Fruit fly (Drosophila melanogaster) whole organism, pupa: ENCODE data around the gene CG6961.
A peak's percentile ranks its signal among the peaks of the same experiment; 100 is the strongest.

Experiments
- CG10348 ChIP-seq: fragments of 200-800 bp; sonication (Bioruptor generic); IDR thresholded peaks from 2 replicates; pipeline ENCODE4 v1.3.6; 2022; ENCODE audit warnings: missing biosample characterization, missing genetic modification characterization
- CG12605 ChIP-seq: fragments of 200-800 bp; sonication (Bioruptor generic); IDR thresholded peaks from 2 replicates; pipeline ENCODE4 v1.3.6; 2022; ENCODE audit warnings: missing biosample characterization, missing genetic modification characterization
- CG13204 ChIP-seq: fragments of 200-800 bp; sonication (Bioruptor generic); optimal IDR thresholded peaks from 2 replicates; lab custom pipeline; 2018; ENCODE audit warnings: missing biosample characterization, mild to moderate bottlenecking, missing genetic modification characterization, moderate library complexity
- CG14655 ChIP-seq: fragments of 200-800 bp; sonication (Bioruptor generic); optimal IDR thresholded peaks from 3 replicates; lab custom pipeline; 2017; ENCODE audit warnings: mild to moderate bottlenecking, missing biosample characterization, missing genetic modification reagents, missing genetic modification characterization
- CG15710 ChIP-seq: fragments of 200-800 bp; sonication (Bioruptor generic); optimal IDR thresholded peaks from 2 replicates; lab custom pipeline; 2018; ENCODE audit warnings: missing biosample characterization, mild to moderate bottlenecking, missing genetic modification characterization, moderate library complexity
- CG17806 ChIP-seq: fragments of 200-800 bp; sonication (Bioruptor generic); optimal IDR thresholded peaks from 2 replicates; lab custom pipeline; 2018; ENCODE audit warnings: missing biosample characterization, mild to moderate bottlenecking, missing genetic modification characterization, moderate library complexity
- CG32121 ChIP-seq: fragments of 200-800 bp; sonication (Bioruptor generic); IDR thresholded peaks from 2 replicates; pipeline ENCODE4 v1.3.6; 2022; ENCODE audit warnings: missing biosample characterization, missing genetic modification characterization
- CG34367 ChIP-seq: fragments of 200-800 bp; sonication (Bioruptor generic); optimal IDR thresholded peaks from 2 replicates; lab custom pipeline; 2018; ENCODE audit warnings: missing biosample characterization, mild to moderate bottlenecking, missing genetic modification characterization
- CG4496 ChIP-seq: fragments of 200-800 bp; sonication (Bioruptor generic); IDR thresholded peaks from 3 replicates; pipeline ENCODE4 v1.3.6; 2022; ENCODE audit warnings: missing biosample characterization, missing genetic modification characterization
- CG8159 ChIP-seq: fragments of 200-800 bp; sonication (Bioruptor generic); optimal IDR thresholded peaks from 3 replicates; lab custom pipeline; 2018; ENCODE audit warnings: missing biosample characterization, mild to moderate bottlenecking, missing genetic modification characterization, moderate library complexity
- CG8301 ChIP-seq: fragments of 200-800 bp; sonication (Bioruptor generic); optimal IDR thresholded peaks from 2 replicates; lab custom pipeline; 2018; ENCODE audit warnings: missing biosample characterization, mild to moderate bottlenecking, missing genetic modification characterization
- CG9948 ChIP-seq: fragments of 200-800 bp; sonication (Bioruptor generic); optimal IDR thresholded peaks from 2 replicates; lab custom pipeline; 2018; ENCODE audit warnings: missing biosample characterization, mild to moderate bottlenecking, missing genetic modification characterization, moderate library complexity
- D1 ChIP-seq: fragments of 200-800 bp; sonication (Bioruptor generic); optimal IDR thresholded peaks from 2 replicates; lab custom pipeline; 2018; ENCODE audit warnings: missing biosample characterization, mild to moderate bottlenecking, missing genetic modification characterization, moderate library complexity
- EcR ChIP-seq: fragments of 200-800 bp; sonication (Bioruptor generic); optimal IDR thresholded peaks from 3 replicates; lab custom pipeline; 2019; ENCODE audit warnings: missing biosample characterization, missing genetic modification characterization, mild to moderate bottlenecking, moderate library complexity, missing genetic modification reagents
- Ets98B ChIP-seq: fragments of 200-800 bp; sonication (Bioruptor generic); IDR thresholded peaks from 2 replicates; pipeline ENCODE4 v1.3.6; 2022; ENCODE audit warnings: missing biosample characterization, missing genetic modification characterization
- Pif1A ChIP-seq: fragments of 200-800 bp; sonication (Bioruptor generic); optimal IDR thresholded peaks from 3 replicates; lab custom pipeline; 2016; ENCODE audit warnings: missing biosample characterization, missing genetic modification characterization
- Pif1B ChIP-seq: fragments of 200-800 bp; sonication (Bioruptor generic); optimal IDR thresholded peaks from 3 replicates; lab custom pipeline; 2016; ENCODE audit warnings: missing biosample characterization, missing genetic modification characterization
- Snoo ChIP-seq: fragments of 200-800 bp; sonication (Bioruptor generic); optimal IDR thresholded peaks from 3 replicates; lab custom pipeline; 2017; ENCODE audit warnings: missing biosample characterization, mild to moderate bottlenecking, missing genetic modification characterization, inconsistent platforms
- fd96Ca ChIP-seq: fragments of 200-800 bp; sonication (Bioruptor generic); IDR thresholded peaks from 3 replicates; pipeline ENCODE4 v1.3.6; 2022; ENCODE audit warnings: missing biosample characterization, missing genetic modification characterization
- gl ChIP-seq: fragments of 200-800 bp; sonication (Bioruptor generic); optimal IDR thresholded peaks from 2 replicates; lab custom pipeline; 2018; ENCODE audit warnings: missing biosample characterization, mild to moderate bottlenecking, missing genetic modification characterization
- rn ChIP-seq: fragments of 200-800 bp; sonication (Bioruptor generic); IDR thresholded peaks from 2 replicates; pipeline ENCODE4 v1.3.6; 2022; ENCODE audit warnings: missing biosample characterization, missing genetic modification characterization

The CG6961 gene

dm6 chrX:18776976-18777925 is 10.8 kb downstream of the CG6961 start:
- TF ChIP-seq fd96Ca (GFP tag; lab: Robert Waterston, UW): peak; percentile 48; the same call in 1 of the 3 replicates
- peak; percentile 54 for TF ChIP-seq CG4496
- no peak for TF ChIP-seq D1 (tag; lab: Kevin White, UChicago)
- peak; percentile 19; the same call in 1 of the 2 replicates for TF ChIP-seq Ets98B (GFP tag; lab: Robert Waterston, UW)
- peak; percentile 68 for TF ChIP-seq CG13204
- peak; percentile 32 for TF ChIP-seq Snoo (tag; lab: Kevin White, UChicago)
- no peak for TF ChIP-seq CG8159 (tag; lab: Kevin White, UChicago)
- TF ChIP-seq gl (tag; lab: Kevin White, UChicago): no peak
- TF ChIP-seq CG9948 (tag; lab: Kevin White, UChicago): no peak
- TF ChIP-seq CG8301: no peak
- peak; percentile 37; the same call in 1 of the 2 replicates for TF ChIP-seq CG12605
- peak; percentile 41 for TF ChIP-seq Pif1B (GFP tag; lab: Kevin White, UChicago)
- TF ChIP-seq CG17806 (tag; lab: Kevin White, UChicago): no peak
- peak; percentile 44; the same call in 1 of the 2 replicates for TF ChIP-seq CG32121 (GFP tag; lab: Robert Waterston, UW)
- TF ChIP-seq CG14655: peak; percentile 30
- TF ChIP-seq CG10348 (GFP tag; lab: Robert Waterston, UW): no peak
- TF ChIP-seq rn (GFP tag; lab: Robert Waterston, UW): no peak
- peak; percentile 44 for TF ChIP-seq Pif1A
- TF ChIP-seq EcR (GFP tag; lab: Kevin White, UChicago): peak; percentile 89
- TF ChIP-seq CG34367 (tag; lab: Kevin White, UChicago): no peak
- peak; percentile 2 for TF ChIP-seq CG15710 (tag; lab: Kevin White, UChicago)
- TF ChIP-seq, all 21 proteins: peak for 12

- TF ChIP-seq fd96Ca (GFP tag; lab: Robert Waterston, UW) (peak; percentile 56; the same call in 1 of the 3 replicates), CG8301 (peak; percentile 87), CG8159 (tag; lab: Kevin White, UChicago) (peak; percentile 93), D1 (tag; lab: Kevin White, UChicago) (peak; percentile 84), CG15710 (tag; lab: Kevin White, UChicago) (peak; percentile 92), EcR (GFP tag; lab: Kevin White, UChicago) (peak; percentile 67), Pif1A (peak; percentile 78), CG32121 (GFP tag; lab: Robert Waterston, UW) (no peak; the same call in 1 of the 2 replicates), CG34367 (tag; lab: Kevin White, UChicago) (peak; percentile 87), CG10348 (GFP tag; lab: Robert Waterston, UW) (no peak), CG9948 (tag; lab: Kevin White, UChicago) (peak; percentile 91), Pif1B (GFP tag; lab: Kevin White, UChicago) (peak; percentile 72), Snoo (tag; lab: Kevin White, UChicago) (peak; percentile 86), CG12605 (peak; percentile 11; the same call in 1 of the 2 replicates), CG17806 (tag; lab: Kevin White, UChicago) (peak; percentile 83), Ets98B (GFP tag; lab: Robert Waterston, UW) (no peak; the same call in 1 of the 2 replicates), gl (tag; lab: Kevin White, UChicago) (peak; percentile 72), CG13204 (peak; percentile 89), rn (GFP tag; lab: Robert Waterston, UW) (no peak), CG14655 (peak; percentile 94), CG4496 (peak; percentile 48; the same call in 1 of the 3 replicates)
Observed at dm6 chrX:18775839-18776538, 12.0 kb downstream of the CG6961 start.

dm6 chrX:18774818-18775343 is 13.1 kb downstream of the CG6961 start, which contains the start of gene CG6891:
CG6891 (plus strand) TSS chrX:18775228.
- TF ChIP-seq CG8159 (tag; lab: Kevin White, UChicago) (peak; percentile 21), Pif1B (GFP tag; lab: Kevin White, UChicago) (peak; percentile 40), CG13204 (peak; percentile 99), Ets98B (GFP tag; lab: Robert Waterston, UW) (peak; percentile 63), Pif1A (peak; percentile 18), CG9948 (tag; lab: Kevin White, UChicago) (peak; percentile 18), rn (GFP tag; lab: Robert Waterston, UW) (no peak), EcR (GFP tag; lab: Kevin White, UChicago) (peak; percentile 76), gl (tag; lab: Kevin White, UChicago) (no peak), CG14655 (peak; percentile 70), CG17806 (tag; lab: Kevin White, UChicago) (peak; percentile 34), D1 (tag; lab: Kevin White, UChicago) (no peak), Snoo (tag; lab: Kevin White, UChicago) (peak; percentile 73), CG15710 (tag; lab: Kevin White, UChicago) (peak; percentile 27), CG8301 (peak; percentile 47), CG10348 (GFP tag; lab: Robert Waterston, UW) (no peak), CG4496 (peak; percentile 78), CG12605 (peak; percentile 41; the same call in 1 of the 2 replicates), CG32121 (GFP tag; lab: Robert Waterston, UW) (peak; percentile 70), CG34367 (tag; lab: Kevin White, UChicago) (no peak), fd96Ca (GFP tag; lab: Robert Waterston, UW) (peak; percentile 67; the same call in 2 of the 3 replicates)

- TF ChIP-seq CG32121 (GFP tag; lab: Robert Waterston, UW) (0 out of 2 replicates have a peak, but pooled peaks have one; percentile 16), CG15710 (tag; lab: Kevin White, UChicago) (no peak), D1 (tag; lab: Kevin White, UChicago) (no peak), CG8159 (tag; lab: Kevin White, UChicago) (no peak), Snoo (tag; lab: Kevin White, UChicago) (no peak), Pif1B (GFP tag; lab: Kevin White, UChicago) (no peak), CG17806 (tag; lab: Kevin White, UChicago) (no peak), CG13204 (peak; percentile 43), CG4496 (0 out of 3 replicates have a peak, but pooled peaks have one; percentile 23)
Observed at dm6 chrX:18773817-18774216, 14.2 kb downstream of the CG6961 start, which contains the start of gene CCKLR-17D3. CCKLR-17D3 (minus strand) TSS chrX:18774027.
